Worm (Caenorhabditis elegans) whole organism, early embryonic: ENCODE results near the gene cone-1.

ENCODE experiments used
- ama-1 ChIP-seq: fragments of 150-350 bp; optimal IDR thresholded peaks from 2 replicates; lab custom pipeline; 2014
- ceh-36 ChIP-seq: sonication (generic microtip); optimal IDR thresholded peaks from 2 replicates; lab custom pipeline; 2016; ENCODE audit warnings: missing genetic modification characterization, inconsistent platforms, missing compliant biosample characterization
- tbx-11 ChIP-seq: fragments of 200-800 bp; sonication (Bioruptor generic); IDR thresholded peaks from 2 replicates; pipeline ENCODE4 v1.3.6; 2022; ENCODE audit warnings: missing genetic modification characterization, missing compliant biosample characterization

- TF ChIP-seq ama-1 (lab: Kevin White, UChicago) (no peak), ceh-36 (tag; lab: Kevin White, UChicago) (no peak), tbx-11 (GFP tag; lab: Robert Waterston, UW) (no peak)
Observed at ce11 chrIII:2563033-2563656, 32.7 kb downstream of the cone-1 start.
